Fruit fly (Drosophila melanogaster): ENCODE results near the gene CG7488.
A peak's percentile ranks its signal among the peaks of the same experiment; 100 is the strongest.

Gene CG7488

dm6 chr3R:12981334-12982166, 13.9 kb upstream of the CG7488 start (continued):
- TF ChIP-seq CG4707 (GFP tag; optimal IDR thresholded peaks at IDR 0.05) = no peak
- TF ChIP-seq CG12769 (tag; optimal IDR thresholded peaks at IDR 0.05) = no peak
- no peak for TF ChIP-seq gt (GFP tag; IDR thresholded peaks at IDR 0.05)
- peak; percentile 50 for TF ChIP-seq CG14441 (GFP tag; IDR thresholded peaks at IDR 0.05)
- no peak for TF ChIP-seq CG30431 (GFP tag; optimal IDR thresholded peaks at IDR 0.05)
- no peak for TF ChIP-seq trh (GFP tag; optimal IDR thresholded peaks at IDR 0.05)
- peak; percentile 59 for TF ChIP-seq CG18619 (GFP tag; optimal IDR thresholded peaks at IDR 0.05)
- TF ChIP-seq CG17568 (GFP tag; optimal IDR thresholded peaks at IDR 0.05) = peak; percentile 19
- peak; percentile 1 for TF ChIP-seq exex (tag; optimal IDR thresholded peaks at IDR 0.05)
- TF ChIP-seq sens-2 (GFP tag; IDR thresholded peaks at IDR 0.05) = no peak
- TF ChIP-seq NC2β (GFP tag; optimal IDR thresholded peaks at IDR 0.05) = no peak
- TF ChIP-seq al (GFP tag; IDR thresholded peaks at IDR 0.05) = 0 out of 2 replicates have a peak, but pooled peaks have one; percentile 27
- peak; percentile 9 for TF ChIP-seq CG16863 (GFP tag; optimal IDR thresholded peaks at IDR 0.05)
- TF ChIP-seq CG16815 (GFP tag; optimal IDR thresholded peaks at IDR 0.05) = peak; percentile 34
- TF ChIP-seq PHDP (tag; optimal IDR thresholded peaks at IDR 0.05) = peak; percentile 67
- peak; percentile 41 for TF ChIP-seq NfI (GFP tag; optimal IDR thresholded peaks at IDR 0.05)
- peak; percentile 55 for TF ChIP-seq fd3F (GFP tag; optimal IDR thresholded peaks at IDR 0.05)
- TF ChIP-seq tgo (GFP tag; IDR thresholded peaks at IDR 0.05) = peak; percentile 57; the same call in 1 of the 3 replicates
- peak; percentile 53 for TF ChIP-seq CG6765 (GFP tag; optimal IDR thresholded peaks at IDR 0.05)
- peak; percentile 19 for TF ChIP-seq CG10462 (GFP tag; optimal IDR thresholded peaks at IDR 0.05)
- peak; percentile 56 for TF ChIP-seq CG4424 (GFP tag; optimal IDR thresholded peaks at IDR 0.05)
- TF ChIP-seq schlank (tag; optimal IDR thresholded peaks at IDR 0.05) = no peak
- TF ChIP-seq CG2199 (GFP tag; IDR thresholded peaks at IDR 0.05) = peak; percentile 25; the same call in 1 of the 3 replicates
- peak; percentile 71 for TF ChIP-seq bcd (GFP tag; optimal IDR thresholded peaks at IDR 0.05)
- TF ChIP-seq mirr (GFP tag; optimal IDR thresholded peaks at IDR 0.05) = no peak
- TF ChIP-seq CG2120 (GFP tag; optimal IDR thresholded peaks at IDR 0.05) = peak; percentile 54
- TF ChIP-seq ERR (GFP tag; optimal IDR thresholded peaks at IDR 0.05) = no peak
- no peak for TF ChIP-seq bbx (GFP tag; IDR thresholded peaks at IDR 0.05; ENCODE audit: partially characterized antibody)
- no peak for TF ChIP-seq sug (tag; optimal IDR thresholded peaks at IDR 0.05)
- TF ChIP-seq BtbVII (GFP tag; optimal IDR thresholded peaks at IDR 0.05) = no peak
- no peak for TF ChIP-seq sna (GFP tag; IDR thresholded peaks at IDR 0.05; ENCODE audit: partially characterized antibody)
- TF ChIP-seq salm (tag; optimal IDR thresholded peaks at IDR 0.05) = peak; percentile 7
- TF ChIP-seq Lpt (GFP tag; optimal IDR thresholded peaks at IDR 0.05) = no peak
- peak; percentile 71 for TF ChIP-seq dysf (GFP tag; IDR thresholded peaks at IDR 0.05)
- TF ChIP-seq tup (GFP tag; optimal IDR thresholded peaks at IDR 0.05) = no peak
- TF ChIP-seq HLH54F (GFP tag; optimal IDR thresholded peaks at IDR 0.05) = peak; percentile 4
- no peak for TF ChIP-seq CG11085 (GFP tag; IDR thresholded peaks at IDR 0.05)
- 0 out of 2 replicates have a peak, but pooled peaks have one; percentile 14 for TF ChIP-seq Oaz (GFP tag; IDR thresholded peaks at IDR 0.05)
- TF ChIP-seq ci (GFP tag; IDR thresholded peaks at IDR 0.05) = peak; percentile 39; the same call in 1 of the 3 replicates
- TF ChIP-seq CG10274 (GFP tag; optimal IDR thresholded peaks at IDR 0.05) = peak; percentile 17
- no peak for TF ChIP-seq CG30020 (tag; optimal IDR thresholded peaks at IDR 0.05)
- no peak; the same call in 1 of the 2 replicates for TF ChIP-seq CG10321 (GFP tag; IDR thresholded peaks at IDR 0.05)
- TF ChIP-seq rib (GFP tag; IDR thresholded peaks at IDR 0.05) = no peak
- no peak for TF ChIP-seq zfh2 (GFP tag; optimal IDR thresholded peaks at IDR 0.05)
- TF ChIP-seq CG15073 (GFP tag; optimal IDR thresholded peaks at IDR 0.05) = peak; percentile 22
- peak; percentile 61 for TF ChIP-seq CG8388 (GFP tag; optimal IDR thresholded peaks at IDR 0.05)
- TF ChIP-seq CG1602 (GFP tag; optimal IDR thresholded peaks at IDR 0.05) = peak; percentile 46
- no peak for TF ChIP-seq luna (GFP tag; optimal IDR thresholded peaks at IDR 0.05)
- no peak for TF ChIP-seq CG13894 (tag; optimal IDR thresholded peaks at IDR 0.05)

Measured in whole organism, embryonic.